Fruit fly (Drosophila melanogaster): ENCODE measurements around the gene CG7611.

CG7611 gene

DNA sequence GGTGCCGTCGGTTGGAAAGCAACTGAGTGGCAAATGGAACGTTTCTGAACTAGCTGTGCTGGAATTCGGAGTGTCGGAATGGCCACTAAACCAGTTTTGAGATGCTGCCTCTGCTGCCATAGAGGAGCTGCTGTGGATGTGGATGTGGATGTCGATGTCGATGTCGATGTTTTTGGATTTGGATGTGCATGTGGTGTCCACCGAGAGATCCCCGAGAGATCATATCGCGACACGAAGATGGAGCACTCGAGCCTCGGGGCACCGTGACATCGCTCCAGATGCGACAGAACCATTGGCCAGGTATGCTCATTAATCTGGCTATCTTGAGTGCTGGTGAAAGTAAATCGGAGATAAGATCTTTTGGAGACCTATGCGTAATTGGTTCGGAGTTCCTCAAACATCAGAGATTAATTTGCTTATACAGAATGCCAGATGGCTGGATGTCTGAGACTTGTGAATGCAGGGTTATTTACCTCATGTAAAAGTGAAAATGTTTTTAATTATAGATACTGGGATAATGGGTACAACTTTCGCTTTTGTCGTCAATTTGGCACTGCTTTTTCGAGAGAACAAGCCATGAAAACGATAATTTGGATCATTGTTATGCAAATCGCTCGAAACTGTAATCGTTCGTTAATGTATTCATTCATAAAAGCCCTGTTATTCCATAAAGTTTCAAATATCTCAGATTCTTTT, 35.3 kb downstream of the CG7611 start, which contains the start of gene CG7173:
Gene CG7173 (minus strand): TSS at position 51 of the 696 bp plus-strand sequence.
- no peak for TF ChIP-seq eg (GFP tag; IDR thresholded peaks at IDR 0.05)
- no peak for TF ChIP-seq CG6276 (GFP tag; optimal IDR thresholded peaks at IDR 0.05)
- no peak for TF ChIP-seq Hr38 (GFP tag; optimal IDR thresholded peaks at IDR 0.05)
- no peak for TF ChIP-seq acj6 (GFP tag; optimal IDR thresholded peaks at IDR 0.05)
- no peak for TF ChIP-seq CG11294 (GFP tag; IDR thresholded peaks at IDR 0.05)
- TF ChIP-seq cyc (GFP tag; optimal IDR thresholded peaks at IDR 0.05): no peak
- TF ChIP-seq Gug (GFP tag; IDR thresholded peaks at IDR 0.05): no peak
- no peak for TF ChIP-seq topi (GFP tag; optimal IDR thresholded peaks at IDR 0.05)
- no peak for TF ChIP-seq Eip78C (GFP tag)

DNA sequence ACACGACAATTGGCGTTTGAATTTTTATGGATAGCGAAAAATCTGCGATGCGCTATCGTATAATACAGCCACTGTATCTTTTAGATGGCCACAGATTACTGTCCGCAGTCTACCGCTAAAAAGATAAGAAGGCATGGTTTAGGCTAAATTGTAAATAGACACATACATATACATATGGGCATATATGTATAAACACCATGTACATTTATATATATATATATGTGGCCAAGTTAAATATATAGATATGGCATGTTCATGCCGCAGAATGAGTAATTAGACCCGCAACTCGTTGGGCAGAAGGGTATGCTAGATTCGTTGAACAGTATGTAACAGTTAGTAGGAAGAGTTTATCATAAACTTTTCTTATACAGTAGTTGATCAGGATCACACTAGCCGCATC, 39.1 kb downstream of the CG7611 start, which contains the start of gene CapaR:
Gene CapaR (minus strand): TSS at position 101 of the 400 bp plus-strand sequence.
- TF ChIP-seq CG8319 (GFP tag; optimal IDR thresholded peaks at IDR 0.05): no peak
- no peak for TF ChIP-seq Met (GFP tag; optimal IDR thresholded peaks at IDR 0.05)
- TF ChIP-seq CG10669 (GFP tag; optimal IDR thresholded peaks at IDR 0.05): no peak
- no peak for TF ChIP-seq CG6163 (GFP tag; IDR thresholded peaks at IDR 0.05)
- TF ChIP-seq Hr39 (GFP tag; optimal IDR thresholded peaks at IDR 0.05): no peak
- no peak for TF ChIP-seq dsx (GFP tag; optimal IDR thresholded peaks at IDR 0.05; ENCODE audit: poor library complexity, severe bottlenecking)
- no peak for TF ChIP-seq Lpt (GFP tag; optimal IDR thresholded peaks at IDR 0.05)
- TF ChIP-seq Hr4 (GFP tag; optimal IDR thresholded peaks at IDR 0.05): no peak
- no peak for TF ChIP-seq CG31627 (GFP tag; optimal IDR thresholded peaks at IDR 0.05)
- no peak for TF ChIP-seq Smox (GFP tag; optimal IDR thresholded peaks at IDR 0.05)
- no peak for TF ChIP-seq CG6276 (GFP tag; optimal IDR thresholded peaks at IDR 0.05)
- TF ChIP-seq CG16779 (tag; optimal IDR thresholded peaks at IDR 0.05): no peak
- no peak for TF ChIP-seq CG3032 (tag; optimal IDR thresholded peaks at IDR 0.05)

DNA sequence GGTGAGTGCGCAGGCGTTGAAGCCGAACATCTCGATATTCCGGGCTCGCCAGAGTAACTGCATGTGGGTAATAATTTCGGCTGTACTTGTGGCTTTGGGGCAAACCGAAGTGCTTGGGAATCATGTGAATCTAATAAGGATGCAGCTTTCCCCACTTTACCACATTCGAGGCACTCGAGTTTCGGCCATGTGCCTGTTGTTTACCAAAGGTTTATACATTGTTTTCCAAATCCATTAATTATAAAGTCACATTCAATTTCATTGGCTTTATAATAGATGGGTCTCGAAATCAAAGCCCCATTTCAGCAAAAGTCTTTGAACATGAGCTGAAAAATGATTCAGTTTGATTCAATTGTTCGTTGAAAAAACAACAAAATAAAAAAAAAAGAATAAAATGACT, 42.1 kb downstream of the CG7611 start, which contains the start of gene CG7634:
Gene CG7634 (plus strand): TSS at position 301 of the 400 bp plus-strand sequence.
- TF ChIP-seq CG7368 (GFP tag; optimal IDR thresholded peaks at IDR 0.05) (no peak), CG6854 (GFP tag; optimal IDR thresholded peaks at IDR 0.05) (no peak), CG6163 (GFP tag; IDR thresholded peaks at IDR 0.05) (no peak), lz (GFP tag; optimal IDR thresholded peaks at IDR 0.05) (no peak), Blimp-1 (GFP tag; optimal IDR thresholded peaks at IDR 0.05) (no peak), net (GFP tag; optimal IDR thresholded peaks at IDR 0.05) (no peak), CG9139 (GFP tag; optimal IDR thresholded peaks at IDR 0.05) (no peak), svp (GFP tag) (no peak), cyc (GFP tag; optimal IDR thresholded peaks at IDR 0.05) (no peak), CG1621 (tag; optimal IDR thresholded peaks at IDR 0.05) (no peak), CG3919 (GFP tag; optimal IDR thresholded peaks at IDR 0.05) (no peak), eg (GFP tag; IDR thresholded peaks at IDR 0.05) (no peak), CG4318 (GFP tag; optimal IDR thresholded peaks at IDR 0.05) (no peak), OdsH (GFP tag; optimal IDR thresholded peaks at IDR 0.05) (no peak), CG32006 (GFP tag; optimal IDR thresholded peaks at IDR 0.05) (no peak), Eip93F (GFP tag; optimal IDR thresholded peaks at IDR 0.05) (no peak), Smox (GFP tag; optimal IDR thresholded peaks at IDR 0.05) (no peak), achi (GFP tag; optimal IDR thresholded peaks at IDR 0.05) (no peak)

DNA sequence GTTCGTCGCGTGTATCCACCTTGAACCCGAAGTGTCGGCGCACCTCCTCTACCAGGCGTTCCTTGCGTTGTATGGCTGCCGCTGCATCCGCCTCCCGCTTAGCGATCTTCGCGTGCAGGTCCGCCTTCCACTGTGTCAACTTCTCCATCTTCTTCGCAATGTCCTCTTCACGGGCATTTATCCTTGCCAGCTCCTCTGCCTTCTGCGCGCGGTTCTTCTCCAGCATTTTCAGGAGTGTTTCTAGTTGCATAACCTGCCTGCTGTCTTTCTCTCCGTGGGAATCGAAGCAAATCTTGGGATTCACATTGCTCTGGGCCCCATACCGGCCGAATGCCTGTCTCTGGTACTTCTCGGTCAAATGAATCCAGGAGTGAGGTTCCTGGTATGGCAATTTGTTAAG, 45.3 kb downstream of the CG7611 start:
- TF ChIP-seq CG11902 (GFP tag; optimal IDR thresholded peaks at IDR 0.05): no peak
- TF ChIP-seq pdm3 (GFP tag; optimal IDR thresholded peaks at IDR 0.05): no peak
- TF ChIP-seq CG1621 (tag; optimal IDR thresholded peaks at IDR 0.05): no peak
- TF ChIP-seq CG11762 (GFP tag; optimal IDR thresholded peaks at IDR 0.05; ENCODE audit: insufficient read depth): no peak
- no peak for TF ChIP-seq Ets21C (GFP tag; optimal IDR thresholded peaks at IDR 0.05)
- TF ChIP-seq CG31627 (GFP tag; optimal IDR thresholded peaks at IDR 0.05): no peak
- TF ChIP-seq Eip75B (GFP tag; optimal IDR thresholded peaks at IDR 0.05): no peak
- no peak for TF ChIP-seq CG7368 (GFP tag; optimal IDR thresholded peaks at IDR 0.05)
- no peak for TF ChIP-seq dac (GFP tag; optimal IDR thresholded peaks at IDR 0.05)
- TF ChIP-seq Eip78C (GFP tag): no peak
- no peak; the same call in 1 of the 2 replicates for TF ChIP-seq CG11294 (GFP tag; IDR thresholded peaks at IDR 0.05)
- TF ChIP-seq Hr4 (GFP tag; optimal IDR thresholded peaks at IDR 0.05): no peak
- TF ChIP-seq Sox15 (GFP tag; optimal IDR thresholded peaks at IDR 0.05): no peak
- no peak for TF ChIP-seq esn (GFP tag; optimal IDR thresholded peaks at IDR 0.05)
- TF ChIP-seq Hr38 (GFP tag; optimal IDR thresholded peaks at IDR 0.05): no peak
